Fruit fly (Drosophila melanogaster) whole organism, embryonic: ENCODE measurements around the gene Duox.

ENCODE experiments used
- Ada2b ChIP-seq: fragments of 200-800 bp; sonication (Bioruptor generic); IDR thresholded peaks from 2 replicates; pipeline ENCODE4 v1.3.6; 2022; ENCODE audit warnings: missing biosample characterization, missing genetic modification characterization
- Atf6 ChIP-seq: fragments of 200-800 bp; sonication (Bioruptor generic); IDR thresholded peaks from 2 replicates; pipeline ENCODE4 v1.3.6; 2022; ENCODE audit warnings: missing biosample characterization, missing genetic modification characterization
- B-H1 ChIP-seq: fragments of 200-800 bp; sonication (Bioruptor generic); IDR thresholded peaks from 3 replicates; pipeline ENCODE4 v1.3.6; 2022; ENCODE audit warnings: missing biosample characterization, missing genetic modification characterization
- CG10321 ChIP-seq: fragments of 200-800 bp; sonication (Bioruptor generic); IDR thresholded peaks from 2 replicates; pipeline ENCODE4 v1.3.6; 2022; ENCODE audit warnings: missing biosample characterization, missing genetic modification characterization
- CG10366 ChIP-seq: fragments of 200-800 bp; sonication (Bioruptor generic); IDR thresholded peaks from 2 replicates; pipeline ENCODE4 v1.3.6; 2022; ENCODE audit warnings: missing biosample characterization, missing genetic modification characterization
- CG10654 ChIP-seq: fragments of 200-800 bp; sonication (Bioruptor generic); optimal IDR thresholded peaks from 2 replicates; lab custom pipeline; 2016; ENCODE audit warnings: missing biosample characterization, missing genetic modification characterization
- CG10959 ChIP-seq: fragments of 200-800 bp; sonication (Bioruptor generic); IDR thresholded peaks from 2 replicates; pipeline ENCODE4 v1.3.6; 2022; ENCODE audit warnings: missing biosample characterization, missing genetic modification characterization
- CG11247 ChIP-seq: fragments of 200-800 bp; sonication (Bioruptor generic); IDR thresholded peaks from 2 replicates; pipeline ENCODE4 v1.3.6; 2022; ENCODE audit warnings: missing biosample characterization, missing genetic modification characterization
- CG11398 ChIP-seq: fragments of 200-800 bp; sonication (Bioruptor generic); optimal IDR thresholded peaks from 2 replicates; lab custom pipeline; 2016; ENCODE audit warnings: missing biosample characterization, missing genetic modification characterization
- CG12659 ChIP-seq: fragments of 200-800 bp; sonication (Bioruptor generic); optimal IDR thresholded peaks from 3 replicates; lab custom pipeline; 2017; ENCODE audit warnings: mild to moderate bottlenecking, missing biosample characterization, missing genetic modification reagents, missing genetic modification characterization
- CG13123 ChIP-seq: fragments of 200-800 bp; sonication (Bioruptor generic); optimal IDR thresholded peaks from 2 replicates; lab custom pipeline; 2016; ENCODE audit warnings: missing biosample characterization, missing genetic modification characterization
- CG15011 ChIP-seq: fragments of 200-800 bp; sonication (Bioruptor generic); optimal IDR thresholded peaks from 3 replicates; lab custom pipeline; 2018; ENCODE audit warnings: missing biosample characterization, mild to moderate bottlenecking, missing genetic modification characterization
- CG15696 ChIP-seq: fragments of 200-800 bp; sonication (Bioruptor generic); optimal IDR thresholded peaks from 2 replicates; lab custom pipeline; 2019; ENCODE audit warnings: missing biosample characterization, mild to moderate bottlenecking, missing genetic modification characterization, moderate library complexity
- CG17361 ChIP-seq: fragments of 200-800 bp; sonication (Bioruptor generic); IDR thresholded peaks from 3 replicates; pipeline ENCODE4 v1.3.6; 2022; ENCODE audit warnings: missing biosample characterization, missing genetic modification characterization
- CG17612 ChIP-seq: fragments of 200-800 bp; sonication (Bioruptor generic); IDR thresholded peaks from 2 replicates; pipeline ENCODE4 v1.3.6; 2022; ENCODE audit warnings: missing biosample characterization, missing genetic modification characterization
- CG18764 ChIP-seq: fragments of 200-800 bp; sonication (Bioruptor generic); optimal IDR thresholded peaks from 3 replicates; lab custom pipeline; 2016; ENCODE audit warnings: missing biosample characterization, missing genetic modification characterization
- CG2712 ChIP-seq: fragments of 200-800 bp; optimal IDR thresholded peaks from 3 replicates; lab custom pipeline; 2019; ENCODE audit warnings: missing biosample characterization, mild to moderate bottlenecking, missing genetic modification characterization, moderate library complexity
- CG31441 ChIP-seq: fragments of 200-800 bp; sonication (Bioruptor generic); IDR thresholded peaks from 2 replicates; pipeline ENCODE4 v1.3.6; 2022; ENCODE audit warnings: missing biosample characterization, missing genetic modification characterization
- CG3163 ChIP-seq: fragments of 200-800 bp; sonication (Bioruptor generic); optimal IDR thresholded peaks from 3 replicates; lab custom pipeline; 2016; ENCODE audit warnings: missing biosample characterization, missing genetic modification characterization
- CG34224 ChIP-seq: fragments of 200-800 bp; sonication (Bioruptor generic); IDR thresholded peaks from 3 replicates; pipeline ENCODE4 v1.3.6; 2022; ENCODE audit warnings: missing biosample characterization, missing genetic modification characterization; ENCODE audit not compliant: partially characterized antibody
- CG34422 ChIP-seq: fragments of 200-800 bp; sonication (Bioruptor generic); IDR thresholded peaks from 3 replicates; pipeline ENCODE4 v1.3.6; 2022; ENCODE audit warnings: missing biosample characterization, missing genetic modification characterization
- CG42726 ChIP-seq: fragments of 200-800 bp; sonication (Bioruptor generic); IDR thresholded peaks from 2 replicates; pipeline ENCODE4 v1.3.6; 2022; ENCODE audit warnings: missing biosample characterization, missing genetic modification characterization; ENCODE audit not compliant: partially characterized antibody
- CG43689 ChIP-seq: fragments of 200-800 bp; sonication (Bioruptor generic); IDR thresholded peaks from 2 replicates; pipeline ENCODE4 v1.3.6; 2022; ENCODE audit warnings: missing biosample characterization, missing genetic modification characterization
- CG4854 ChIP-seq: fragments of 200-800 bp; sonication (Bioruptor generic); optimal IDR thresholded peaks from 2 replicates; lab custom pipeline; 2016; ENCODE audit warnings: missing biosample characterization, missing genetic modification characterization, inconsistent platforms
- CG7928 ChIP-seq: fragments of 200-800 bp; sonication (Bioruptor generic); optimal IDR thresholded peaks from 2 replicates; lab custom pipeline; 2017; ENCODE audit warnings: missing biosample characterization, mild to moderate bottlenecking, missing genetic modification characterization
- Camta ChIP-seq: fragments of 200-800 bp; sonication (Bioruptor generic); optimal IDR thresholded peaks from 2 replicates; lab custom pipeline; 2016; ENCODE audit warnings: missing biosample characterization, missing genetic modification characterization
- Dbx ChIP-seq: fragments of 200-800 bp; sonication (Bioruptor generic); IDR thresholded peaks from 3 replicates; pipeline ENCODE4 v1.3.6; 2022; ENCODE audit warnings: missing biosample characterization, missing genetic modification characterization
- Dref ChIP-seq: fragments of 200-800 bp; sonication (Bioruptor generic); IDR thresholded peaks from 2 replicates; pipeline ENCODE4 v1.3.6; 2022; ENCODE audit warnings: missing biosample characterization, missing genetic modification characterization
- Fer3 ChIP-seq: fragments of 200-800 bp; sonication (Bioruptor generic); optimal IDR thresholded peaks from 2 replicates; lab custom pipeline; 2018; ENCODE audit warnings: missing biosample characterization, mild to moderate bottlenecking, missing genetic modification characterization, moderate library complexity
- H2.0 ChIP-seq: fragments of 200-800 bp; sonication (Bioruptor generic); IDR thresholded peaks from 2 replicates; pipeline ENCODE4 v1.3.6; 2022; ENCODE audit warnings: missing biosample characterization, missing genetic modification characterization
- HLH3B ChIP-seq: fragments of 200-800 bp; sonication (Bioruptor generic); IDR thresholded peaks from 2 replicates; pipeline ENCODE4 v1.3.6; 2022; ENCODE audit warnings: missing biosample characterization, missing genetic modification characterization
- Hr39 ChIP-seq: fragments of >200 bp; optimal IDR thresholded peaks from 2 replicates; lab custom pipeline; 2017
- MESR4 ChIP-seq: fragments of 200-800 bp; sonication (Bioruptor generic); optimal IDR thresholded peaks from 2 replicates; lab custom pipeline; 2018; ENCODE audit warnings: missing biosample characterization, mild to moderate bottlenecking, missing genetic modification characterization, moderate library complexity
- Max ChIP-seq: fragments of 200-800 bp; sonication (Bioruptor generic); optimal IDR thresholded peaks from 2 replicates; lab custom pipeline; 2016; ENCODE audit warnings: missing biosample characterization, mild to moderate bottlenecking, missing genetic modification characterization
- NFAT ChIP-seq: fragments of 200-800 bp; sonication (Bioruptor generic); IDR thresholded peaks from 2 replicates; pipeline ENCODE4 v1.3.6; 2022; ENCODE audit warnings: missing biosample characterization, missing genetic modification characterization
- Rfx ChIP-seq: fragments of 200-800 bp; sonication (Bioruptor generic); IDR thresholded peaks from 2 replicates; pipeline ENCODE4 v1.3.6; 2022; ENCODE audit warnings: missing biosample characterization, missing genetic modification characterization
- ash1 ChIP-seq: fragments of 200-800 bp; sonication (Bioruptor generic); optimal IDR thresholded peaks from 2 replicates; lab custom pipeline; 2018; ENCODE audit warnings: missing biosample characterization, mild to moderate bottlenecking, missing genetic modification characterization
- bigmax ChIP-seq: fragments of 200-800 bp; sonication (Bioruptor generic); optimal IDR thresholded peaks from 2 replicates; lab custom pipeline; 2018; ENCODE audit warnings: missing biosample characterization, mild to moderate bottlenecking, missing genetic modification characterization
- bsh ChIP-seq, 2 experiments: fragments of 200-800 bp; sonication (Bioruptor generic); optimal IDR thresholded peaks; 2 replicates each; lab custom pipeline; 2017 to 2018; ENCODE audit warnings: mild to moderate bottlenecking in 2 of 2, missing biosample characterization in 2 of 2, missing genetic modification characterization in 2 of 2, moderate library complexity in 1 of 2
- cwo ChIP-seq: fragments of 200-800 bp; sonication (Bioruptor generic); optimal IDR thresholded peaks from 3 replicates; lab custom pipeline; 2017; ENCODE audit warnings: missing biosample characterization, missing genetic modification characterization, mild to moderate bottlenecking, moderate library complexity, missing genetic modification reagents
- dm ChIP-seq: fragments of 200-800 bp; sonication (Bioruptor generic); optimal IDR thresholded peaks from 3 replicates; lab custom pipeline; 2016; ENCODE audit warnings: missing biosample characterization, missing genetic modification characterization
- en ChIP-seq: fragments of 200-800 bp; sonication (Bioruptor generic); optimal IDR thresholded peaks from 2 replicates; lab custom pipeline; 2016; ENCODE audit warnings: missing biosample characterization, missing genetic modification characterization
- lov ChIP-seq, 2 experiments: fragments of 200-800 bp in 1 of 2; fragments of >200 bp in 1 of 2; sonication (Bioruptor generic) in 1 of 2; IDR thresholded peaks in 1 of 2; optimal IDR thresholded peaks in 1 of 2; 2 replicates in 1 of 2; 3 replicates in 1 of 2; pipeline versions ENCODE4 v1.3.6 to Lab custom; 2017 to 2022; ENCODE audit warnings: missing biosample characterization in 1 of 2, missing genetic modification characterization in 1 of 2
- onecut ChIP-seq: fragments of 200-800 bp; sonication (Bioruptor generic); IDR thresholded peaks from 2 replicates; pipeline ENCODE4 v1.3.6; 2022; ENCODE audit warnings: missing biosample characterization, missing genetic modification characterization
- sima ChIP-seq: fragments of 200-800 bp; sonication (Bioruptor generic); optimal IDR thresholded peaks from 2 replicates; lab custom pipeline; 2016; ENCODE audit warnings: missing biosample characterization, missing genetic modification characterization
- unc-4 ChIP-seq: fragments of 200-800 bp; sonication (Bioruptor generic); IDR thresholded peaks from 2 replicates; pipeline ENCODE4 v1.3.6; 2022; ENCODE audit warnings: missing biosample characterization, missing genetic modification characterization; ENCODE audit not compliant: partially characterized antibody
- wek ChIP-seq: fragments of 200-800 bp; sonication (Bioruptor generic); optimal IDR thresholded peaks from 3 replicates; lab custom pipeline; 2018; ENCODE audit warnings: missing biosample characterization, mild to moderate bottlenecking, missing genetic modification characterization, moderate library complexity

The Duox gene

DNA sequence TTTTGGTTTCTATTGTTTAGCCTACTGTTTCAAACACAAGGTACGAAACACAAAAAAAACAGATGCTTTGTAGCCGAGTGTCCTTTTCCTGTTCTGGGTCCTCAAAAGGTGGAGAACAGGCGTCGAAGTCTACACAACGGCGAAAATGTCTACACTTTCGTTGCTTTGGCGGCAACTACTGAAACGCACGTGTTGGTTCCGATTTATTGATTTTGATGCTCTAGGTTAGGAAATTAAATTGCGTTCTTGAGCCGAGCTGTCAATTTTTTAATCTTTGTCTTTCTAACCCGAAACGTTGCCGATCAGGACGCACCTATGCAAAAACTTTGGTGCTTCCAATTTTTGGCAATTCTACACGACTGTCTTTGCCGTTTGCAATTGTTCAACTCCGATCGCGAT lies 43.7 kb upstream of the Duox start:
- no peak for TF ChIP-seq CG12659 (GFP tag; lab: Kevin White, UChicago)
- TF ChIP-seq MESR4 (GFP tag; lab: Kevin White, UChicago) = no peak
- TF ChIP-seq lov (optimal IDR thresholded peaks at IDR 0.05; lab: Kevin White, UChicago) = no peak
- TF ChIP-seq lov (GFP tag; IDR thresholded peaks at IDR 0.05; lab: Robert Waterston, UW) = no peak
- TF ChIP-seq Fer3 (tag; lab: Kevin White, UChicago) = no peak
- no peak for TF ChIP-seq CG17612 (GFP tag; lab: Robert Waterston, UW)
- TF ChIP-seq CG15696 (tag; lab: Kevin White, UChicago) = no peak
- TF ChIP-seq Atf6 (GFP tag; lab: Robert Waterston, UW) = 0 out of 2 replicates have a peak, but pooled peaks have one; percentile 3
- TF ChIP-seq CG7928 = no peak
- no peak for TF ChIP-seq Hr39 (lab: Kevin White, UChicago)
- no peak for TF ChIP-seq CG10959 (GFP tag; lab: Robert Waterston, UW)
- TF ChIP-seq Camta = no peak
- no peak for TF ChIP-seq B-H1 (GFP tag; lab: Robert Waterston, UW)
- TF ChIP-seq cwo = no peak
- no peak for TF ChIP-seq CG4854 (GFP tag; lab: Kevin White, UChicago)
- TF ChIP-seq CG2712 (tag; lab: Kevin White, UChicago) = no peak
- no peak for TF ChIP-seq CG3163 (GFP tag; lab: Kevin White, UChicago)
- no peak for TF ChIP-seq CG18764 (GFP tag; lab: Kevin White, UChicago)
- no peak for TF ChIP-seq CG10366
- no peak for TF ChIP-seq CG43689 (GFP tag; lab: Robert Waterston, UW)
- TF ChIP-seq CG10321 (GFP tag; lab: Robert Waterston, UW) = no peak
- no peak for TF ChIP-seq Ada2b (GFP tag; lab: Robert Waterston, UW)
- TF ChIP-seq bigmax = peak; percentile 71
- TF ChIP-seq CG11398 = no peak
- no peak for TF ChIP-seq bsh (GFP tag; optimal IDR thresholded peaks at IDR 0.05; lab: Kevin White, UChicago)
- TF ChIP-seq unc-4 (GFP tag; lab: Robert Waterston, UW) = no peak
- TF ChIP-seq dm (GFP tag; lab: Kevin White, UChicago) = peak; percentile 68
- TF ChIP-seq CG42726 (GFP tag; lab: Robert Waterston, UW) = no peak
- TF ChIP-seq onecut (GFP tag; lab: Robert Waterston, UW) = peak; percentile 79
- TF ChIP-seq CG15011 (GFP tag; lab: Kevin White, UChicago) = no peak
- TF ChIP-seq HLH3B = 0 out of 2 replicates have a peak, but pooled peaks have one; percentile 2
- no peak for TF ChIP-seq CG34422
- TF ChIP-seq NFAT = no peak
- TF ChIP-seq CG10654 = no peak
- TF ChIP-seq CG31441 (GFP tag; lab: Robert Waterston, UW) = no peak
- no peak for TF ChIP-seq wek (GFP tag; lab: Kevin White, UChicago)
- no peak for TF ChIP-seq CG17361
- TF ChIP-seq Max (GFP tag; lab: Kevin White, UChicago) = peak; percentile 20
- TF ChIP-seq CG34224 (GFP tag; lab: Robert Waterston, UW) = no peak
- no peak for TF ChIP-seq Rfx (GFP tag; lab: Robert Waterston, UW)
- no peak for TF ChIP-seq Dref (GFP tag; lab: Robert Waterston, UW)
- no peak for TF ChIP-seq H2.0 (GFP tag; lab: Robert Waterston, UW)
- TF ChIP-seq Dbx = no peak
- TF ChIP-seq en (GFP tag; lab: Kevin White, UChicago) = no peak
- TF ChIP-seq sima = no peak
- TF ChIP-seq CG11247 = no peak
- TF ChIP-seq ash1 (GFP tag; lab: Kevin White, UChicago) = no peak
- TF ChIP-seq CG13123 (GFP tag; lab: Kevin White, UChicago) = no peak
